Worm (Caenorhabditis elegans) whole organism, L2 larva: Measurements from ENCODE around the gene F21C10.11.

Source experiments
- C34F6.9 ChIP-seq: fragments of 150-350 bp; optimal IDR thresholded peaks from 2 replicates; lab custom pipeline; 2014; ENCODE audit warnings: missing biosample characterization, missing genetic modification characterization
- F13H6.1 ChIP-seq: sonication (generic microtip); optimal IDR thresholded peaks from 2 replicates; lab custom pipeline; 2016; ENCODE audit warnings: missing genetic modification characterization, missing compliant biosample characterization
- R02D3.7 ChIP-seq: fragments of 150-350 bp; optimal IDR thresholded peaks from 2 replicates; lab custom pipeline; 2014; ENCODE audit warnings: missing biosample characterization, missing genetic modification characterization
- Y55F3AM.14 ChIP-seq: fragments of 200-800 bp; sonication (Bioruptor generic); optimal IDR thresholded peaks from 2 replicates; lab custom pipeline; 2018; ENCODE audit warnings: mild to moderate bottlenecking, missing genetic modification characterization, missing compliant biosample characterization
- ZK546.5 ChIP-seq: sonication (generic microtip); optimal IDR thresholded peaks from 2 replicates; lab custom pipeline; 2017; ENCODE audit warnings: missing biosample characterization, missing genetic modification characterization
- alr-1 ChIP-seq: fragments of 150-350 bp; optimal IDR thresholded peaks from 2 replicates; lab custom pipeline; 2014; ENCODE audit warnings: missing biosample characterization, missing genetic modification characterization
- aly-2 ChIP-seq: fragments of 150-350 bp; optimal IDR thresholded peaks from 2 replicates; lab custom pipeline; 2014; ENCODE audit warnings: missing biosample characterization, missing genetic modification characterization
- ama-1 ChIP-seq: fragments of 150-350 bp; optimal IDR thresholded peaks from 2 replicates; lab custom pipeline; 2018; ENCODE audit warnings: inconsistent platforms
- blmp-1 ChIP-seq: sonication (generic microtip); optimal IDR thresholded peaks from 2 replicates; lab custom pipeline; 2017; ENCODE audit warnings: missing genetic modification characterization, mild to moderate bottlenecking, missing compliant biosample characterization, antibody characterized with exemption, moderate library complexity; ENCODE audit not compliant: insufficient read depth
- ceh-16 ChIP-seq: fragments of 150-350 bp; optimal IDR thresholded peaks from 2 replicates; lab custom pipeline; 2014; ENCODE audit warnings: missing biosample characterization, missing genetic modification characterization
- crh-2 ChIP-seq: sonication (generic microtip); optimal IDR thresholded peaks from 2 replicates; lab custom pipeline; 2017; ENCODE audit warnings: missing biosample characterization, missing genetic modification characterization
- dmd-4 ChIP-seq: sonication (generic microtip); optimal IDR thresholded peaks from 2 replicates; lab custom pipeline; 2017; ENCODE audit warnings: missing biosample characterization, missing genetic modification characterization
- egl-27 ChIP-seq: sonication (generic microtip); optimal IDR thresholded peaks from 3 replicates; lab custom pipeline; 2017; ENCODE audit warnings: missing biosample characterization, missing genetic modification reagents, missing genetic modification characterization
- elt-3 ChIP-seq: sonication (generic microtip); optimal IDR thresholded peaks from 2 replicates; lab custom pipeline; 2017; ENCODE audit warnings: missing biosample characterization, missing genetic modification characterization
- fos-1 ChIP-seq: fragments of 150-350 bp; optimal IDR thresholded peaks from 2 replicates; lab custom pipeline; 2014; ENCODE audit warnings: missing biosample characterization, missing genetic modification characterization
- lin-11 ChIP-seq: fragments of 150-350 bp; sonication (generic microtip); optimal IDR thresholded peaks from 2 replicates; lab custom pipeline; 2014; ENCODE audit warnings: missing biosample characterization, missing genetic modification characterization, inconsistent platforms, mixed read lengths
- lin-13 ChIP-seq: fragments of 150-350 bp; optimal IDR thresholded peaks from 2 replicates; lab custom pipeline; 2014; ENCODE audit warnings: missing biosample characterization, missing genetic modification reagents, missing genetic modification characterization
- mab-5 ChIP-seq: fragments of 150-350 bp; optimal IDR thresholded peaks from 2 replicates; lab custom pipeline; 2014; ENCODE audit warnings: missing biosample characterization, missing genetic modification characterization
- mbf-1 ChIP-seq: sonication (generic microtip); optimal IDR thresholded peaks from 2 replicates; lab custom pipeline; 2017; ENCODE audit warnings: missing biosample characterization, missing genetic modification characterization
- mdl-1 ChIP-seq, 2 experiments: fragments of 150-350 bp in 1 of 2; sonication (generic microtip) in 1 of 2; optimal IDR thresholded peaks; 2 replicates each; lab custom pipeline; 2017; ENCODE audit warnings: missing biosample characterization in 2 of 2, missing genetic modification characterization in 2 of 2
- nhr-10 ChIP-seq: sonication (generic microtip); optimal IDR thresholded peaks from 2 replicates; lab custom pipeline; 2017; ENCODE audit warnings: missing biosample characterization, missing genetic modification characterization
- nhr-12 ChIP-seq: fragments of 150-350 bp; optimal IDR thresholded peaks from 2 replicates; lab custom pipeline; 2014; ENCODE audit warnings: missing biosample characterization, missing genetic modification characterization
- nhr-129 ChIP-seq: fragments of 150-350 bp; optimal IDR thresholded peaks from 2 replicates; lab custom pipeline; 2014; ENCODE audit warnings: missing biosample characterization, missing genetic modification characterization
- nhr-21 ChIP-seq: fragments of 150-350 bp; optimal IDR thresholded peaks from 2 replicates; lab custom pipeline; 2014; ENCODE audit warnings: missing biosample characterization, missing genetic modification characterization
- nhr-23 ChIP-seq: fragments of 150-350 bp; optimal IDR thresholded peaks from 2 replicates; lab custom pipeline; 2014; ENCODE audit warnings: missing biosample characterization, missing genetic modification reagents, missing genetic modification characterization
- nhr-237 ChIP-seq: fragments of 150-350 bp; optimal IDR thresholded peaks from 2 replicates; lab custom pipeline; 2014; ENCODE audit warnings: missing biosample characterization, missing genetic modification characterization
- nhr-25 ChIP-seq: fragments of 150-350 bp; sonication (generic microtip); optimal IDR thresholded peaks from 3 replicates; lab custom pipeline; 2014; ENCODE audit warnings: missing biosample characterization, missing genetic modification characterization
- nhr-6 ChIP-seq: fragments of 150-350 bp; optimal IDR thresholded peaks from 2 replicates; lab custom pipeline; 2014; ENCODE audit warnings: missing biosample characterization, missing genetic modification characterization
- nhr-77 ChIP-seq: fragments of 150-350 bp; optimal IDR thresholded peaks from 2 replicates; lab custom pipeline; 2014; ENCODE audit warnings: missing biosample characterization, missing genetic modification characterization
- peb-1 ChIP-seq: fragments of 150-350 bp; optimal IDR thresholded peaks from 2 replicates; lab custom pipeline; 2014; ENCODE audit warnings: missing biosample characterization, missing genetic modification characterization
- sem-4 ChIP-seq: fragments of 150-350 bp; optimal IDR thresholded peaks from 2 replicates; lab custom pipeline; 2014; ENCODE audit warnings: missing biosample characterization, missing genetic modification reagents, missing genetic modification characterization
- skn-1 ChIP-seq: sonication (generic microtip); optimal IDR thresholded peaks from 2 replicates; lab custom pipeline; 2017; ENCODE audit warnings: missing biosample characterization, missing genetic modification characterization
- sma-3 ChIP-seq: sonication (generic microtip); optimal IDR thresholded peaks from 2 replicates; lab custom pipeline; 2016; ENCODE audit warnings: missing genetic modification reagents, missing genetic modification characterization, missing compliant biosample characterization
- sma-9 ChIP-seq, 2 experiments: fragments of 150-350 bp in 1 of 2; sonication (generic microtip) in 1 of 2; optimal IDR thresholded peaks; 2 replicates each; lab custom pipeline; 2014 to 2016; ENCODE audit warnings: missing genetic modification characterization in 2 of 2, mild to moderate bottlenecking in 1 of 2, missing biosample characterization in 1 of 2, missing compliant biosample characterization in 1 of 2, missing genetic modification reagents in 1 of 2, moderate library complexity in 1 of 2
- unc-39 ChIP-seq: fragments of 150-350 bp; optimal IDR thresholded peaks from 2 replicates; lab custom pipeline; 2014; ENCODE audit warnings: missing biosample characterization, missing genetic modification characterization
- unc-55 ChIP-seq: fragments of 150-350 bp; sonication (generic microtip); optimal IDR thresholded peaks from 3 replicates; lab custom pipeline; 2014; ENCODE audit warnings: missing biosample characterization, missing genetic modification reagents, missing genetic modification characterization
- unc-62 ChIP-seq: fragments of 150-350 bp; optimal IDR thresholded peaks from 2 replicates; lab custom pipeline; 2014; ENCODE audit warnings: missing biosample characterization, missing genetic modification reagents, missing genetic modification characterization
- zag-1 ChIP-seq: fragments of 150-350 bp; optimal IDR thresholded peaks from 2 replicates; lab custom pipeline; 2014; ENCODE audit warnings: missing biosample characterization, missing genetic modification characterization
- ztf-1 ChIP-seq: fragments of 200-800 bp; sonication (Bioruptor generic); conservative IDR thresholded peaks from 2 replicates; pipeline ENCODE4 v1.3.6; 2022; ENCODE audit warnings: missing genetic modification characterization, missing compliant biosample characterization
- ztf-11 ChIP-seq: sonication (generic microtip); optimal IDR thresholded peaks from 2 replicates; lab custom pipeline; 2017; ENCODE audit warnings: missing biosample characterization, missing genetic modification characterization
- ztf-4 ChIP-seq: fragments of 150-350 bp; optimal IDR thresholded peaks from 2 replicates; lab custom pipeline; 2014; ENCODE audit warnings: missing biosample characterization, missing genetic modification characterization

Gene F21C10.11

DNA sequence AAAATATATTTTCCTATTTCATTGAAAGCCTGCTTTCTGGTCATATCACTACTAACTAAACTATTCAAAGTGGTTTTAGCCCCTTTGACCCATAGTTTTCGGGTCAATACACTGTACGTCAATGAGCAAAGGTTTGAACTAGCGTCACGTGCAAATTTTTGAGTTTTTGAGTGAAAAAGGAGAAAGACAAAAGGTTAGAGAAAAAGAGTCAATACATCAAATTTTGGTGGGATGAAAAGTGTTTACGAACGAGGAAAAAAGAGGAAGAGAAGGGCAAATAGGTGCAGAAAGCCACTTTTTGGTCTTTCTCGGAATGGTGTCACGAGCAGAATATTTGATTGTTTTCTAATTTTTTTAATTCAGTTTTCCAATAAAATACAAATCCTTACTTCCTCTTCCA, 47.5 kb upstream of the F21C10.11 start:
- TF ChIP-seq nhr-23 (no peak), unc-62 (GFP tag; lab: Kevin White, UChicago) (no peak), nhr-129 (tag; lab: Kevin White, UChicago) (peak; percentile 54), zag-1 (tag; lab: Kevin White, UChicago) (no peak), aly-2 (tag; lab: Kevin White, UChicago) (no peak), nhr-12 (no peak), unc-55 (peak; percentile 15), mdl-1 (tag; optimal IDR thresholded peaks at IDR 0.05; lab: Kevin White, UChicago) (peak; percentile 13 to 17), F13H6.1 (tag; lab: Kevin White, UChicago) (peak; percentile 38), ama-1 (peak; percentile 24), crh-2 (peak; percentile 2), sma-9 (GFP tag; optimal IDR thresholded peaks at IDR 0.05; lab: Kevin White, UChicago) (peak; percentile 60), sma-9 (tag; optimal IDR thresholded peaks at IDR 0.05; lab: Kevin White, UChicago) (no peak)

DNA sequence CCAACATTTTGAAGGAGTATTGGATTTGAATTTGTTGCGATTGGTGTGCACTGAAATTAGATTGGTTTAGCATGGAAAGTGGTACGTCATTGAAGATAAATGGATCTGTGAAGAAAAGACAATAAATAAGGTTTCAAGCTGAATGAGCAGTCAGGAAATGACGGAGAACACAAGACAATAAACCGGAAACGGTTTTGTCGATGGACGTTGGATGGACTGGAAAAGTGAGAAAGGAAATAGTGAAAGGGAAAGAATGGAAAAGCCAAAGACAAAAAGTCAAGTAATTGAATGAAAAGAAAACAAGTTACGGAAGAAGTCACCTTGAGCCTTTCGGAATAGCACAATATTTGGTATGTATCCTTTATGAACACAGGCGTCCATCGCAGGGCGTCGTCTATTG, 47.0 kb upstream of the F21C10.11 start, which contains the start of gene T27E4.7:
TSS of gene T27E4.7 (minus strand) at position 50 of the 400 bp plus-strand sequence.
- TF ChIP-seq R02D3.7 (tag; lab: Kevin White, UChicago) (no peak), ama-1 (no peak), nhr-10 (tag; lab: Kevin White, UChicago) (no peak), ztf-1 (GFP tag; lab: Robert Waterston, UW) (no peak), skn-1 (tag; lab: Kevin White, UChicago) (no peak), peb-1 (tag; lab: Kevin White, UChicago) (no peak), mab-5 (no peak), unc-39 (tag; lab: Kevin White, UChicago) (no peak), crh-2 (no peak), ztf-4 (tag; lab: Kevin White, UChicago) (no peak), sma-3 (GFP tag; lab: Kevin White, UChicago) (no peak), mdl-1 (tag; optimal IDR thresholded peaks at IDR 0.05; lab: Kevin White, UChicago) (no peak), elt-3 (tag; lab: Kevin White, UChicago) (no peak), aly-2 (tag; lab: Kevin White, UChicago) (no peak), nhr-77 (tag; lab: Kevin White, UChicago) (no peak), nhr-12 (no peak), unc-55 (no peak)
- TF ChIP-seq, all 48 proteins: peak for 0

DNA sequence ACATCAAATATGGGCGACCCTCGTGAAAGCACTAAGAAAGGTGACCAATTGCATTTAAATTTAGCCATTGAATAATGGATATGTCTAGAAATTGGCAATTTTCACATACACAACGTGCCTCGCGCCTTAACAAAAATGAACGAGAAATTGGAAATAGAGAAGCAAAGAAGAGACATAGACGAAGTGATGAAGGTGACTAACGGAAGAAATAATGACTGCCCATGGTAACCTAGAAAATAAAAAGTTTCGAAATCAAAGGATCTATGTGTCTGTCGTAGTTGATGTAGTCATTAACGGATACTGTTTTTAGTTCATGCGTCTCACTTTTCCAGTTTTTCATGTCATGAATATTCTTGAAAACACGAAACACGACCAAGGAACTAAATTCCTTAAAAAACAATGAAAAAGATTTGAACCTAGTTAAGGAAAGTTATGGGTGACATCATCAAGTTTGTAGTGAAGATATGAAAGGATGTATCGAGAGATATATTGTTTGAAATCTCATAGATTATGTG, 45.2 kb upstream of the F21C10.11 start:
- TF ChIP-seq ZK546.5 (tag; lab: Kevin White, UChicago) (no peak), nhr-25 (tag; lab: Kevin White, UChicago) (peak; percentile 6)

DNA sequence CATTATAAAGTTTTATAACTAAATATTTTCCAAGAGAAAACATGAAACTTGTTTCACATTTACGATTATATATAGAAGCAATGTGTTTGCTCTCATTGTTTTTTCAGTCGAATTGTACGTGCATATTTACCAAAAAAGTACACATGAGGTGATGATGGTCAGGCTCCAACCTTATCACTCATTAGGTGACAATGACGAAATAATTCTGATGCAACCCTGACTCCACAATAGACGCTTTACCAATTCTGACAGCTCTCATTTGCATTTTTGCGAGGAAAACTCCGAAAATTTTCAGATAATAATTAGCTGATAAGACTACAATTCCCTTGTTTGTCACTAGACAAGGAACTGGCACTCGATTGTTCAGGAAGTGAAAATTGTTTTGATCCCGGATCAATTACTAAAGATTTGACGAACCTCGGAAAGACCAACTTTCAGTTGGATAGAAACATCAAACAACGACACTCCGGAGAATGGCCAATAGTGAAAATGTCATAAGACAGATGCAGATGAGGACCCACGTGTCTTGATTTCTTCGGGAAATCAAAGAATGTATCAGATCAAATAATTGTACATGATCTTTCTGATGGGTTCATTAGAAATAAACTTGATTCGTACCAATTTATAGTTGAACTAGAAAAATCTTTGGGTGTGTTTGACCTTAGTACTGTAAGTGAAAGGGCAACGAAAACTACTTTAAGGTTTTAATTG, 44.3 kb upstream of the F21C10.11 start:
- TF ChIP-seq F13H6.1 (tag; lab: Kevin White, UChicago), result peak; percentile 57
- no peak for TF ChIP-seq R02D3.7 (tag; lab: Kevin White, UChicago)
- peak in 1 of 2 experiments; percentile 10 for TF ChIP-seq mdl-1 (tag; optimal IDR thresholded peaks at IDR 0.05; lab: Kevin White, UChicago)
- peak; percentile 9 for TF ChIP-seq crh-2
- TF ChIP-seq sem-4 (tag; lab: Kevin White, UChicago), result no peak
- TF ChIP-seq lin-11 (tag; lab: Kevin White, UChicago), result no peak
- no peak for TF ChIP-seq mab-5
- peak; percentile 69 for TF ChIP-seq blmp-1 (tag; lab: Kevin White, UChicago)
- no peak for TF ChIP-seq Y55F3AM.14
- no peak for TF ChIP-seq C34F6.9
- TF ChIP-seq nhr-6, result no peak
- TF ChIP-seq ama-1, result no peak
- TF ChIP-seq sma-9 (GFP tag; optimal IDR thresholded peaks at IDR 0.05; lab: Kevin White, UChicago), result peak; percentile 48
- TF ChIP-seq sma-9 (tag; optimal IDR thresholded peaks at IDR 0.05; lab: Kevin White, UChicago), result no peak
- TF ChIP-seq sma-3 (GFP tag; lab: Kevin White, UChicago), result no peak
- peak; percentile 3 for TF ChIP-seq egl-27 (tag; lab: Kevin White, UChicago)
- TF ChIP-seq dmd-4, result no peak
- TF ChIP-seq aly-2 (tag; lab: Kevin White, UChicago), result no peak
- TF ChIP-seq elt-3 (tag; lab: Kevin White, UChicago), result no peak
- no peak for TF ChIP-seq ztf-11 (tag; lab: Kevin White, UChicago)
- no peak for TF ChIP-seq nhr-237 (tag; lab: Kevin White, UChicago)
- no peak for TF ChIP-seq unc-55
- TF ChIP-seq nhr-12, result no peak
- TF ChIP-seq skn-1 (tag; lab: Kevin White, UChicago), result peak; percentile 42
- no peak for TF ChIP-seq ceh-16 (tag; lab: Kevin White, UChicago)
- TF ChIP-seq nhr-23, result no peak
- TF ChIP-seq nhr-77 (tag; lab: Kevin White, UChicago), result no peak
- no peak for TF ChIP-seq unc-62 (GFP tag; lab: Kevin White, UChicago)
- TF ChIP-seq peb-1 (tag; lab: Kevin White, UChicago), result no peak
- no peak for TF ChIP-seq alr-1 (tag; lab: Kevin White, UChicago)
- peak; percentile 83 for TF ChIP-seq fos-1
- TF ChIP-seq ztf-4 (tag; lab: Kevin White, UChicago), result no peak
- no peak for TF ChIP-seq ztf-1 (GFP tag; lab: Robert Waterston, UW)
- TF ChIP-seq nhr-21 (tag; lab: Kevin White, UChicago), result peak; percentile 5
- TF ChIP-seq unc-39 (tag; lab: Kevin White, UChicago), result no peak
- TF ChIP-seq lin-13 (GFP tag; lab: Kevin White, UChicago), result no peak
- no peak for TF ChIP-seq mbf-1 (tag; lab: Kevin White, UChicago)
- TF ChIP-seq nhr-129 (tag; lab: Kevin White, UChicago), result peak; percentile 64
- TF ChIP-seq nhr-25 (tag; lab: Kevin White, UChicago), result peak; percentile 12
